Fruit fly (Drosophila melanogaster) whole organism, embryonic: ENCODE results near the gene da.

Source experiments
- Aef1 ChIP-seq: fragments of 200-800 bp; sonication (Bioruptor generic); IDR thresholded peaks from 3 replicates; pipeline ENCODE4 v1.3.6; 2022; ENCODE audit warnings: missing biosample characterization, missing genetic modification characterization
- Asciz ChIP-seq: fragments of 200-800 bp; sonication (Bioruptor generic); optimal IDR thresholded peaks from 2 replicates; lab custom pipeline; 2017; ENCODE audit warnings: missing biosample characterization, mild to moderate bottlenecking, missing genetic modification characterization, missing genetic modification reagents
- BtbVII ChIP-seq: fragments of 200-800 bp; sonication (Bioruptor generic); optimal IDR thresholded peaks from 3 replicates; lab custom pipeline; 2017; ENCODE audit warnings: missing biosample characterization, mild to moderate bottlenecking, missing genetic modification characterization
- CG10366 ChIP-seq: fragments of 200-800 bp; sonication (Bioruptor generic); IDR thresholded peaks from 2 replicates; pipeline ENCODE4 v1.3.6; 2022; ENCODE audit warnings: missing biosample characterization, missing genetic modification characterization
- CG11398 ChIP-seq: fragments of 200-800 bp; sonication (Bioruptor generic); optimal IDR thresholded peaks from 2 replicates; lab custom pipeline; 2016; ENCODE audit warnings: missing biosample characterization, missing genetic modification characterization
- CG12391 ChIP-seq: fragments of 200-800 bp; sonication (Bioruptor generic); optimal IDR thresholded peaks from 3 replicates; lab custom pipeline; 2018; ENCODE audit warnings: missing biosample characterization, mild to moderate bottlenecking, missing genetic modification characterization, moderate library complexity
- CG15696 ChIP-seq: fragments of 200-800 bp; sonication (Bioruptor generic); optimal IDR thresholded peaks from 2 replicates; lab custom pipeline; 2019; ENCODE audit warnings: missing biosample characterization, mild to moderate bottlenecking, missing genetic modification characterization, moderate library complexity
- CG16813 ChIP-seq: fragments of 200-800 bp; sonication (Bioruptor generic); IDR thresholded peaks from 3 replicates; pipeline ENCODE4 v1.3.6; 2022; ENCODE audit warnings: missing biosample characterization, missing genetic modification characterization; ENCODE audit not compliant: partially characterized antibody
- CG30403 ChIP-seq: fragments of 200-800 bp; sonication (Bioruptor generic); optimal IDR thresholded peaks from 3 replicates; lab custom pipeline; 2016; ENCODE audit warnings: missing biosample characterization, missing genetic modification characterization
- CG31388 ChIP-seq: fragments of 200-800 bp; sonication (Bioruptor generic); optimal IDR thresholded peaks from 2 replicates; lab custom pipeline; 2016; ENCODE audit warnings: missing biosample characterization, missing genetic modification characterization
- CG32767 ChIP-seq: fragments of 200-800 bp; sonication (Bioruptor generic); IDR thresholded peaks from 2 replicates; pipeline ENCODE4 v1.3.6; 2022; ENCODE audit warnings: missing biosample characterization, missing genetic modification characterization
- CG3847 ChIP-seq: fragments of 200-800 bp; sonication (Bioruptor generic); IDR thresholded peaks from 2 replicates; pipeline ENCODE4 v1.3.6; 2022; ENCODE audit warnings: missing biosample characterization, missing genetic modification characterization
- CG42726 ChIP-seq: fragments of 200-800 bp; sonication (Bioruptor generic); IDR thresholded peaks from 2 replicates; pipeline ENCODE4 v1.3.6; 2022; ENCODE audit warnings: missing biosample characterization, missing genetic modification characterization; ENCODE audit not compliant: partially characterized antibody
- CG5180 ChIP-seq: fragments of 200-800 bp; sonication (Bioruptor generic); optimal IDR thresholded peaks from 3 replicates; lab custom pipeline; 2017; ENCODE audit warnings: missing biosample characterization, missing genetic modification characterization, mild to moderate bottlenecking, moderate library complexity, missing genetic modification reagents
- CG6175 ChIP-seq: fragments of 200-800 bp; sonication (Bioruptor generic); IDR thresholded peaks from 3 replicates; pipeline ENCODE4 v1.3.6; 2022; ENCODE audit warnings: missing biosample characterization, missing genetic modification characterization
- CG6683 ChIP-seq: fragments of 200-800 bp; sonication (Bioruptor generic); optimal IDR thresholded peaks from 2 replicates; lab custom pipeline; 2017; ENCODE audit warnings: missing biosample characterization, mild to moderate bottlenecking, missing genetic modification characterization, missing genetic modification reagents
- CG7786 ChIP-seq: fragments of 200-800 bp; sonication (Bioruptor generic); optimal IDR thresholded peaks from 2 replicates; lab custom pipeline; 2016; ENCODE audit warnings: missing biosample characterization, missing genetic modification characterization
- CG8281 ChIP-seq: fragments of 200-800 bp; sonication (Bioruptor generic); optimal IDR thresholded peaks from 2 replicates; lab custom pipeline; 2018; ENCODE audit warnings: missing biosample characterization, mild to moderate bottlenecking, missing genetic modification characterization, moderate library complexity
- CG8388 ChIP-seq: fragments of 200-800 bp; sonication (Bioruptor generic); optimal IDR thresholded peaks from 2 replicates; lab custom pipeline; 2019; ENCODE audit warnings: missing biosample characterization, mild to moderate bottlenecking, missing genetic modification characterization, moderate library complexity
- CG9437 ChIP-seq: fragments of 200-800 bp; sonication (Bioruptor generic); optimal IDR thresholded peaks from 2 replicates; lab custom pipeline; 2018; ENCODE audit warnings: missing biosample characterization, mild to moderate bottlenecking, missing genetic modification characterization
- CG9932 ChIP-seq: fragments of 200-800 bp; sonication (Bioruptor generic); IDR thresholded peaks from 2 replicates; pipeline ENCODE4 v1.3.6; 2022; ENCODE audit warnings: missing biosample characterization, missing genetic modification characterization
- Chrac-16 ChIP-seq: fragments of 200-800 bp; sonication (Bioruptor generic); optimal IDR thresholded peaks from 3 replicates; lab custom pipeline; 2016; ENCODE audit warnings: missing biosample characterization, missing genetic modification characterization
- D19A ChIP-seq: fragments of 200-800 bp; optimal IDR thresholded peaks from 3 replicates; lab custom pipeline; 2019; ENCODE audit warnings: missing biosample characterization, mild to moderate bottlenecking, missing genetic modification characterization, moderate library complexity
- Dip2 ChIP-seq: fragments of 200-800 bp; sonication (Bioruptor generic); IDR thresholded peaks from 2 replicates; pipeline ENCODE4 v1.3.6; 2022; ENCODE audit warnings: missing biosample characterization, missing genetic modification characterization
- HLH3B ChIP-seq: fragments of 200-800 bp; sonication (Bioruptor generic); IDR thresholded peaks from 2 replicates; pipeline ENCODE4 v1.3.6; 2022; ENCODE audit warnings: missing biosample characterization, missing genetic modification characterization
- Hmx ChIP-seq: fragments of 200-800 bp; sonication (Bioruptor generic); optimal IDR thresholded peaks from 2 replicates; lab custom pipeline; 2016; ENCODE audit warnings: missing biosample characterization, missing genetic modification characterization
- NC2α ChIP-seq: fragments of 200-800 bp; sonication (Bioruptor generic); optimal IDR thresholded peaks from 2 replicates; lab custom pipeline; 2016; ENCODE audit warnings: missing biosample characterization, missing genetic modification characterization
- NFAT ChIP-seq: fragments of 200-800 bp; sonication (Bioruptor generic); IDR thresholded peaks from 2 replicates; pipeline ENCODE4 v1.3.6; 2022; ENCODE audit warnings: missing biosample characterization, missing genetic modification characterization
- Opbp ChIP-seq: fragments of 200-800 bp; sonication (Bioruptor generic); IDR thresholded peaks from 3 replicates; pipeline ENCODE4 v1.3.6; 2022; ENCODE audit warnings: missing biosample characterization, missing genetic modification characterization; ENCODE audit not compliant: partially characterized antibody
- Pdp1 ChIP-seq, 2 experiments: fragments of 200-800 bp; sonication (Bioruptor generic); optimal IDR thresholded peaks; 3 replicates each; lab custom pipeline; 2016; ENCODE audit warnings: missing biosample characterization in 2 of 2, missing genetic modification characterization in 2 of 2, mild to moderate bottlenecking in 1 of 2, moderate library complexity in 1 of 2
- Ssrp ChIP-seq: fragments of 200-800 bp; sonication (Bioruptor generic); optimal IDR thresholded peaks from 2 replicates; lab custom pipeline; 2018; ENCODE audit warnings: missing biosample characterization, mild to moderate bottlenecking, missing genetic modification characterization, moderate library complexity
- ap ChIP-seq: fragments of 200-800 bp; sonication (Bioruptor generic); IDR thresholded peaks from 2 replicates; pipeline ENCODE4 v1.3.6; 2022; ENCODE audit warnings: missing biosample characterization, missing genetic modification characterization
- ato ChIP-seq: fragments of 200-800 bp; sonication (Bioruptor generic); IDR thresholded peaks from 2 replicates; pipeline ENCODE4 v1.3.6; 2022; ENCODE audit warnings: missing biosample characterization, missing genetic modification characterization; ENCODE audit not compliant: partially characterized antibody
- chif ChIP-seq, 2 experiments: fragments of 200-800 bp; sonication (Bioruptor generic); optimal IDR thresholded peaks; 3 replicates each; lab custom pipeline; 2016; ENCODE audit warnings: missing biosample characterization in 2 of 2, missing genetic modification characterization in 2 of 2
- hb ChIP-seq: fragments of 200-800 bp; sonication (Bioruptor generic); IDR thresholded peaks from 3 replicates; pipeline ENCODE4 v1.3.6; 2022; ENCODE audit warnings: missing biosample characterization, missing genetic modification characterization; ENCODE audit not compliant: partially characterized antibody
- jing ChIP-seq: fragments of 200-800 bp; sonication (Bioruptor generic); optimal IDR thresholded peaks from 2 replicates; lab custom pipeline; 2018; ENCODE audit warnings: missing biosample characterization, mild to moderate bottlenecking, missing genetic modification characterization
- kah ChIP-seq: fragments of 200-800 bp; sonication (Bioruptor generic); optimal IDR thresholded peaks from 2 replicates; lab custom pipeline; 2018; ENCODE audit warnings: missing biosample characterization, mild to moderate bottlenecking, missing genetic modification characterization
- lbe ChIP-seq: fragments of 200-800 bp; sonication (Bioruptor generic); optimal IDR thresholded peaks from 2 replicates; lab custom pipeline; 2016; ENCODE audit warnings: missing biosample characterization, mild to moderate bottlenecking, missing genetic modification characterization
- lov ChIP-seq, 2 experiments: fragments of 200-800 bp in 1 of 2; fragments of >200 bp in 1 of 2; sonication (Bioruptor generic) in 1 of 2; IDR thresholded peaks in 1 of 2; optimal IDR thresholded peaks in 1 of 2; 2 replicates in 1 of 2; 3 replicates in 1 of 2; pipeline versions ENCODE4 v1.3.6 to Lab custom; 2017 to 2022; ENCODE audit warnings: missing biosample characterization in 1 of 2, missing genetic modification characterization in 1 of 2
- maf-S ChIP-seq: fragments of 200-800 bp; sonication (Bioruptor generic); optimal IDR thresholded peaks from 2 replicates; lab custom pipeline; 2016; ENCODE audit warnings: missing biosample characterization, missing genetic modification characterization
- pan ChIP-seq, 4 experiments: fragments of >200 bp in 3 of 4; fragments of 200-800 bp in 1 of 4; sonication (Bioruptor generic) in 1 of 4; optimal IDR thresholded peaks in 3 of 4; IDR thresholded peaks in 1 of 4; 2 replicates each; pipeline versions ENCODE4 v1.3.6 to Lab custom; 2017 to 2022; ENCODE audit warnings: missing biosample characterization in 2 of 4, missing genetic modification characterization in 2 of 4, mixed read lengths in 1 of 4
- pho ChIP-seq: fragments of 200-800 bp; sonication (Bioruptor generic); optimal IDR thresholded peaks from 2 replicates; lab custom pipeline; 2016; ENCODE audit warnings: missing biosample characterization, missing genetic modification characterization
- pita ChIP-seq: fragments of 200-800 bp; sonication (Bioruptor generic); optimal IDR thresholded peaks from 2 replicates; lab custom pipeline; 2017; ENCODE audit warnings: missing biosample characterization, mild to moderate bottlenecking, missing genetic modification characterization
- tio ChIP-seq: fragments of 200-800 bp; sonication (Bioruptor generic); optimal IDR thresholded peaks from 2 replicates; lab custom pipeline; 2017; ENCODE audit warnings: missing biosample characterization, missing genetic modification characterization, inconsistent platforms
- tna ChIP-seq: fragments of 200-800 bp; sonication (Bioruptor generic); IDR thresholded peaks from 2 replicates; pipeline ENCODE4 v1.3.6; 2022; ENCODE audit warnings: missing biosample characterization, missing genetic modification characterization; ENCODE audit not compliant: partially characterized antibody
- tup ChIP-seq: fragments of 200-800 bp; sonication (Bioruptor generic); optimal IDR thresholded peaks from 2 replicates; lab custom pipeline; 2016; ENCODE audit warnings: missing biosample characterization, mild to moderate bottlenecking, missing genetic modification characterization, moderate library complexity
- wdn ChIP-seq: fragments of 200-800 bp; sonication (Bioruptor generic); IDR thresholded peaks from 2 replicates; pipeline ENCODE4 v1.3.6; 2022; ENCODE audit warnings: missing biosample characterization, missing genetic modification characterization
- wek ChIP-seq: fragments of 200-800 bp; sonication (Bioruptor generic); optimal IDR thresholded peaks from 3 replicates; lab custom pipeline; 2018; ENCODE audit warnings: missing biosample characterization, mild to moderate bottlenecking, missing genetic modification characterization, moderate library complexity

Gene da

DNA sequence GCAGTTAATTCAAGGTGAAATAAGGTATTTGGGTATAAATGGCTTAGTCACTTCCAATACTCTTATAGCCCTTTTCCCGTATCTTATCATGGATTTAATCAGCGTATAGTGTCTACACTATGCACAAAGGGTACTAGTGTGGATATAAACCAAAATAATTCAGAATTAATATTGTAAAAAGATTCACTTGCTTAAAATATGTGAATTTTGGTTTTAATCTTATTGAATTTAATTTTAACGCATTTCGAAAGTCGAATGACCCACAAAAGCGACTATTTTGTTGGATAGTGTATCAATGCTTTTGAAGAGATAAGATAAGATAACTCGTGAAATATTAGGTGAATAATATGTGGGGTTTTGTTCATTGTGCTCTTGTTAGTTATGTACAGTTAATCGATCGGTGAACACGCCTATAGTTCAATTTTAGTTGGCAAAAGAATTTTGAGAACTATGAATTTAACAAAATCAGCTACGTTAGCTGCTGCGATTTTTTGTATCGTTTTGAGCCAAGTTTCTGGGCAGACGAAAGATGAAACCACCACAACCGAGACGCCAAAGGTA is 5.9 kb upstream of the da start, which contains the start of gene CG5096:
Gene CG5096 (plus strand): TSS at position 374 of the 561 bp plus-strand sequence.
- peak; percentile 62 to 64 for TF ChIP-seq chif (GFP tag; optimal IDR thresholded peaks at IDR 0.05; lab: Kevin White, UChicago)
- TF ChIP-seq CG8388: peak; percentile 82
- no peak; the same call in 1 of the 2 replicates for TF ChIP-seq NFAT (GFP tag; lab: Robert Waterston, UW)
- no peak for TF ChIP-seq lov (optimal IDR thresholded peaks at IDR 0.05; lab: Kevin White, UChicago)
- peak; percentile 67; the same call in 1 of the 3 replicates for TF ChIP-seq lov (GFP tag; IDR thresholded peaks at IDR 0.05; lab: Robert Waterston, UW)
- TF ChIP-seq CG5180 (GFP tag; lab: Kevin White, UChicago): peak; percentile 78
- no peak for TF ChIP-seq hb (GFP tag; lab: Robert Waterston, UW)
- peak; percentile 78 to 79 for TF ChIP-seq Pdp1 (GFP tag; optimal IDR thresholded peaks at IDR 0.05; lab: Kevin White, UChicago)
- TF ChIP-seq Hmx: peak; percentile 69
- peak; percentile 90 for TF ChIP-seq BtbVII (GFP tag; lab: Kevin White, UChicago)
- peak; percentile 62 for TF ChIP-seq lbe (GFP tag; lab: Kevin White, UChicago)
- peak; percentile 87 for TF ChIP-seq Asciz (GFP tag; lab: Kevin White, UChicago)
- TF ChIP-seq Dip2 (GFP tag; lab: Robert Waterston, UW): no peak
- TF ChIP-seq CG12391 (tag; lab: Kevin White, UChicago): peak; percentile 91
- TF ChIP-seq pita (GFP tag; lab: Kevin White, UChicago): no peak
- peak; percentile 84 for TF ChIP-seq CG7786 (GFP tag; lab: Kevin White, UChicago)
- TF ChIP-seq CG31388 (GFP tag; lab: Kevin White, UChicago): peak; percentile 21
- peak; percentile 84 for TF ChIP-seq pho (GFP tag; lab: Kevin White, UChicago)
- TF ChIP-seq NC2α: peak; percentile 33
- TF ChIP-seq jing: peak; percentile 55
- TF ChIP-seq CG9437 (GFP tag; lab: Kevin White, UChicago): peak; percentile 73
- peak; percentile 82; the same call in 1 of the 2 replicates for TF ChIP-seq CG3847 (GFP tag; lab: Robert Waterston, UW)
- TF ChIP-seq Ssrp (tag; lab: Kevin White, UChicago): peak; percentile 62
- TF ChIP-seq CG9932 (GFP tag; lab: Robert Waterston, UW): peak; percentile 81
- TF ChIP-seq maf-S: peak; percentile 67
- peak; percentile 59 for TF ChIP-seq tup (GFP tag; lab: Kevin White, UChicago)
- TF ChIP-seq CG32767: peak; percentile 82
- TF ChIP-seq wdn (GFP tag; lab: Robert Waterston, UW): peak; percentile 79
- TF ChIP-seq CG6175 (GFP tag; lab: Robert Waterston, UW): peak; percentile 63; the same call in 1 of the 3 replicates
- TF ChIP-seq Opbp (GFP tag; lab: Robert Waterston, UW): no peak
- TF ChIP-seq CG42726 (GFP tag; lab: Robert Waterston, UW): no peak
- peak; percentile 68 for TF ChIP-seq tio
- TF ChIP-seq CG30403 (GFP tag; lab: Kevin White, UChicago): peak; percentile 85
- TF ChIP-seq CG10366: peak; percentile 91
- no peak for TF ChIP-seq tna
- TF ChIP-seq CG16813 (GFP tag; lab: Robert Waterston, UW): no peak
- peak; percentile 96 for TF ChIP-seq D19A (tag; lab: Kevin White, UChicago)
- TF ChIP-seq pan (optimal IDR thresholded peaks at IDR 0.05; lab: Kevin White, UChicago): no peak
- TF ChIP-seq pan (GFP tag; optimal IDR thresholded peaks at IDR 0.05 in 1 of 2, IDR thresholded peaks at IDR 0.05 in 1 of 2): peak in 1 of 2 experiments; percentile 91
- TF ChIP-seq Chrac-16 (GFP tag; lab: Kevin White, UChicago): peak; percentile 58
- TF ChIP-seq kah: peak; percentile 67
- peak; percentile 42 for TF ChIP-seq CG15696 (tag; lab: Kevin White, UChicago)
- peak; percentile 93; the same call in 1 of the 2 replicates for TF ChIP-seq HLH3B
- peak; percentile 84 for TF ChIP-seq ap (GFP tag; lab: Robert Waterston, UW)
- peak; percentile 62 for TF ChIP-seq CG11398 (GFP tag; lab: Kevin White, UChicago)
- peak; percentile 88 for TF ChIP-seq Aef1 (GFP tag; lab: Robert Waterston, UW)
- TF ChIP-seq ato (GFP tag; lab: Robert Waterston, UW): no peak
- peak; percentile 82 for TF ChIP-seq CG6683 (GFP tag; lab: Kevin White, UChicago)
- peak; percentile 48 for TF ChIP-seq wek (GFP tag; lab: Kevin White, UChicago)
- TF ChIP-seq CG8281 (tag; lab: Kevin White, UChicago): peak; percentile 72
